Fruit fly (Drosophila melanogaster) whole organism, prepupa: ENCODE measurements around the gene path.

Experiments used
- Blimp-1 ChIP-seq: fragments of 200-800 bp; sonication (Bioruptor generic); optimal IDR thresholded peaks from 3 replicates; lab custom pipeline; 2017; ENCODE audit warnings: missing biosample characterization, missing genetic modification characterization, mild to moderate bottlenecking, moderate library complexity, missing genetic modification reagents
- CG11294 ChIP-seq: fragments of 200-800 bp; sonication (Bioruptor generic); IDR thresholded peaks from 2 replicates; pipeline ENCODE4 v1.3.6; 2022; ENCODE audit warnings: missing biosample characterization, missing genetic modification characterization
- Eip78C ChIP-seq: fragments of 200-800 bp; sonication (Bioruptor generic); peaks from one replicate; lab custom pipeline; 2016; ENCODE audit warnings: missing biosample characterization, missing genetic modification characterization
- Ets96B ChIP-seq: fragments of 200-800 bp; optimal IDR thresholded peaks from 2 replicates; lab custom pipeline; 2019; ENCODE audit warnings: missing biosample characterization, mild to moderate bottlenecking, missing genetic modification characterization, moderate library complexity
- Sox102F ChIP-seq: fragments of 200-800 bp; sonication (Bioruptor generic); optimal IDR thresholded peaks from 2 replicates; lab custom pipeline; 2016; ENCODE audit warnings: missing biosample characterization, mild to moderate bottlenecking, missing genetic modification characterization
- dsx ChIP-seq: fragments of 200-800 bp; optimal IDR thresholded peaks from 3 replicates; lab custom pipeline; 2019; ENCODE audit warnings: missing biosample characterization, mild to moderate bottlenecking, missing genetic modification characterization, moderate library complexity; ENCODE audit not compliant: poor library complexity, severe bottlenecking

- no peak for TF ChIP-seq Eip78C (GFP tag; lab: Kevin White, UChicago)
- no peak for TF ChIP-seq Ets96B (tag; lab: Kevin White, UChicago)
- TF ChIP-seq Sox102F = no peak
- no peak for TF ChIP-seq CG11294 (GFP tag; lab: Robert Waterston, UW)
- TF ChIP-seq Blimp-1 (GFP tag; lab: Kevin White, UChicago) = no peak
- TF ChIP-seq dsx (GFP tag; lab: Kevin White, UChicago) = no peak
Measured at dm6 chr3L:9487586-9487985, 17.5 kb downstream of the path start, which contains the start of gene pall.
